Fruit fly (Drosophila melanogaster): ENCODE results near the gene AP-1sigma.

AP-1sigma gene

dm6 chr3R:23933430-23933683 lies 25.1 kb upstream of the AP-1sigma start, which contains the start of gene RpS19b:
Gene RpS19b (minus strand): TSS chr3R:23933530.
- TF ChIP-seq CG6276 (GFP tag; optimal IDR thresholded peaks at IDR 0.05), result no peak
- no peak for TF ChIP-seq eg (GFP tag; IDR thresholded peaks at IDR 0.05)
- TF ChIP-seq topi (GFP tag; optimal IDR thresholded peaks at IDR 0.05), result no peak
- TF ChIP-seq CG6792 (GFP tag; optimal IDR thresholded peaks at IDR 0.05), result no peak
- no peak for TF ChIP-seq lz (GFP tag; optimal IDR thresholded peaks at IDR 0.05)
- no peak for TF ChIP-seq Blimp-1 (GFP tag; optimal IDR thresholded peaks at IDR 0.05)
- no peak for TF ChIP-seq Gug (GFP tag; IDR thresholded peaks at IDR 0.05)
- no peak for TF ChIP-seq Lpt (GFP tag; optimal IDR thresholded peaks at IDR 0.05)

DNA sequence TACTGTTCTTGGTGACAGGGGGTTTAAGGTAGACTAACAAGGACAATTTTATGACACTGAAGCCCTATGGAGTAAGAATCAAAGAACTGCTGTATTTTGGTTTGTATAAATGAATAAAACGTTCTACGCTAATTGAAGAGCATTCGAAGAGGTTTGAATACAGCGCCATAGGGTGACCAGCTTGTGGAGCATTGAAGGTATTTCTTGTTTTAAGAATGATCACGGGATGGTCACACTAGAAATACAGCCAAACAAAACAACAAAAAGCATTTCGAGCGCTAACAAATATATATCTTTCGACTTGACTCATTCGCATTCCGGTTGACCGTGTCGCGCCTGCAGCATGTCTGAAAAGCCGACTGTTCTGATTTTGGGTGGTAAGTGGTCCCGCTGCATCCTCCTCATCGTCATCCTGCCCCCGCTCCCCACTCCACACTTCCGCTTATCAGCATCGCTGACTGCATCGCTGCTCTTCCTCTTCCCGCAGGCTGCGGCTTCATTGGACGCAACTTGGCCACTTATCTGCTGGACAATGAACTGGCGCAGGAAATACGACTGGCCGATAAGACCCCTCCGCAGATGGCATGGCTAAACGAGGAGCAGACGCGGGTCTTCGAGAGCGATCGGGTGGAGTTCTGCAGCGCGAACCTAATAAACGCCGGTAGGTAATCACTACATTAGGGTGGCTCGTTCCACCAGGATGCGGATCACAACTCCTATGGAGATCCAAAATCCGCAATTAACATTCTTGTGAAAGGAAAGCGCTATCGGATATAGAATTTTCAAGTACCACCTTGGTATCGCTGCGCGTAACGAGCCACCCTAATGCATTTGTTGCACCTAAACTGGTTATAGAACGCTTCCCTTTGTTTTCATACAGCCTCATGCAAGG lies 24.5 kb upstream of the AP-1sigma start, which contains the start of gene CG5854:
Gene CG5854, plus strand, starts transcription at position 229 of the 892 bp plus-strand sequence.
- TF ChIP-seq CG6792 (GFP tag; optimal IDR thresholded peaks at IDR 0.05), result peak; percentile 96
- TF ChIP-seq Eip75B (GFP tag; optimal IDR thresholded peaks at IDR 0.05), result peak; percentile 97
- TF ChIP-seq dsx (GFP tag; optimal IDR thresholded peaks at IDR 0.05; ENCODE audit: poor library complexity, severe bottlenecking), result peak; percentile 93
- TF ChIP-seq Hr39 (GFP tag; optimal IDR thresholded peaks at IDR 0.05), result peak; percentile 97
- TF ChIP-seq CG15336 (GFP tag; IDR thresholded peaks at IDR 0.05), result peak; percentile 99
- peak; percentile 92 for TF ChIP-seq CG3032 (tag; optimal IDR thresholded peaks at IDR 0.05)
- peak; percentile 97 for TF ChIP-seq Hr4 (GFP tag; optimal IDR thresholded peaks at IDR 0.05)
- TF ChIP-seq Ets21C (GFP tag; optimal IDR thresholded peaks at IDR 0.05), result peak; percentile 94
- no peak for TF ChIP-seq fd85E (GFP tag; optimal IDR thresholded peaks at IDR 0.05)
- peak; percentile 87 for TF ChIP-seq CG6854 (GFP tag; optimal IDR thresholded peaks at IDR 0.05)
- peak; percentile 96 for TF ChIP-seq CG32006 (GFP tag; optimal IDR thresholded peaks at IDR 0.05)
- peak; percentile 97 for TF ChIP-seq Met (GFP tag; optimal IDR thresholded peaks at IDR 0.05)
- peak; percentile 98 for TF ChIP-seq acj6 (GFP tag; optimal IDR thresholded peaks at IDR 0.05)
- peak; percentile 96 for TF ChIP-seq topi (GFP tag; optimal IDR thresholded peaks at IDR 0.05)
- peak; percentile 94 for TF ChIP-seq fd59A (GFP tag; optimal IDR thresholded peaks at IDR 0.05)
- TF ChIP-seq CG8119 (GFP tag; IDR thresholded peaks at IDR 0.05), result peak; percentile 97
- peak; percentile 94 for TF ChIP-seq dac (GFP tag; optimal IDR thresholded peaks at IDR 0.05)
- TF ChIP-seq CG3919 (GFP tag; optimal IDR thresholded peaks at IDR 0.05), result peak; percentile 99
- peak; percentile 97 for TF ChIP-seq esn (GFP tag; optimal IDR thresholded peaks at IDR 0.05)
- peak; percentile 97 for TF ChIP-seq spab (GFP tag; optimal IDR thresholded peaks at IDR 0.05)
- TF ChIP-seq CG31627 (GFP tag; optimal IDR thresholded peaks at IDR 0.05), result peak; percentile 97
- peak; percentile 99 for TF ChIP-seq net (GFP tag; optimal IDR thresholded peaks at IDR 0.05)
- peak; percentile 91 for TF ChIP-seq Lpt (GFP tag; optimal IDR thresholded peaks at IDR 0.05)
- peak; percentile 98 for TF ChIP-seq CG7368 (GFP tag; optimal IDR thresholded peaks at IDR 0.05)
- TF ChIP-seq Eip93F (GFP tag; optimal IDR thresholded peaks at IDR 0.05), result no peak
- peak; percentile 98 for TF ChIP-seq Sox14 (GFP tag; optimal IDR thresholded peaks at IDR 0.05)
- TF ChIP-seq CG34406 (GFP tag; optimal IDR thresholded peaks at IDR 0.05), result peak; percentile 96
- TF ChIP-seq CG10631 (GFP tag; optimal IDR thresholded peaks at IDR 0.05), result peak; percentile 96
- TF ChIP-seq Eip78C (GFP tag), result peak; percentile 99
- TF ChIP-seq CG16779 (tag; optimal IDR thresholded peaks at IDR 0.05), result peak; percentile 96
- TF ChIP-seq Blimp-1 (GFP tag; optimal IDR thresholded peaks at IDR 0.05), result peak; percentile 72
- peak; percentile 96 for TF ChIP-seq Smox (GFP tag; optimal IDR thresholded peaks at IDR 0.05)
- peak; percentile 97 for TF ChIP-seq Sox102F (GFP tag; optimal IDR thresholded peaks at IDR 0.05)
- peak; percentile 96 for TF ChIP-seq lz (GFP tag; optimal IDR thresholded peaks at IDR 0.05)
- TF ChIP-seq ss (GFP tag; optimal IDR thresholded peaks at IDR 0.05), result peak; percentile 94 to 96
- TF ChIP-seq eg (GFP tag; IDR thresholded peaks at IDR 0.05), result peak; percentile 99
- TF ChIP-seq fkh (GFP tag; optimal IDR thresholded peaks at IDR 0.05), result no peak
- peak; percentile 98 for TF ChIP-seq pdm3 (GFP tag; optimal IDR thresholded peaks at IDR 0.05)
- TF ChIP-seq svp (GFP tag), result peak; percentile 98
- peak; percentile 96 for TF ChIP-seq CG11762 (GFP tag; optimal IDR thresholded peaks at IDR 0.05; ENCODE audit: insufficient read depth)
- TF ChIP-seq CG10669 (GFP tag; optimal IDR thresholded peaks at IDR 0.05), result peak; percentile 93
- TF ChIP-seq CG6276 (GFP tag; optimal IDR thresholded peaks at IDR 0.05), result peak; percentile 98
- TF ChIP-seq cyc (GFP tag; optimal IDR thresholded peaks at IDR 0.05), result peak; percentile 96
- TF ChIP-seq CG11902 (GFP tag; optimal IDR thresholded peaks at IDR 0.05), result peak; percentile 88
- TF ChIP-seq Ets96B (tag; optimal IDR thresholded peaks at IDR 0.05), result peak; percentile 96
- TF ChIP-seq CG9139 (GFP tag; optimal IDR thresholded peaks at IDR 0.05), result peak; percentile 87

Data from whole organism, prepupa.